Worm (Caenorhabditis elegans) whole organism, L2 larva: Measurements from ENCODE around the gene ztf-14.

ENCODE experiments used
- C34F6.9 ChIP-seq: fragments of 150-350 bp; optimal IDR thresholded peaks from 2 replicates; lab custom pipeline; 2014; ENCODE audit warnings: missing biosample characterization, missing genetic modification characterization
- F13H6.1 ChIP-seq: sonication (generic microtip); optimal IDR thresholded peaks from 2 replicates; lab custom pipeline; 2016; ENCODE audit warnings: missing genetic modification characterization, missing compliant biosample characterization
- R02D3.7 ChIP-seq: fragments of 150-350 bp; optimal IDR thresholded peaks from 2 replicates; lab custom pipeline; 2014; ENCODE audit warnings: missing biosample characterization, missing genetic modification characterization
- Y55F3AM.14 ChIP-seq: fragments of 200-800 bp; sonication (Bioruptor generic); optimal IDR thresholded peaks from 2 replicates; lab custom pipeline; 2018; ENCODE audit warnings: mild to moderate bottlenecking, missing genetic modification characterization, missing compliant biosample characterization
- ZK546.5 ChIP-seq: sonication (generic microtip); optimal IDR thresholded peaks from 2 replicates; lab custom pipeline; 2017; ENCODE audit warnings: missing biosample characterization, missing genetic modification characterization
- aly-2 ChIP-seq: fragments of 150-350 bp; optimal IDR thresholded peaks from 2 replicates; lab custom pipeline; 2014; ENCODE audit warnings: missing biosample characterization, missing genetic modification characterization
- blmp-1 ChIP-seq: sonication (generic microtip); optimal IDR thresholded peaks from 2 replicates; lab custom pipeline; 2017; ENCODE audit warnings: missing genetic modification characterization, mild to moderate bottlenecking, missing compliant biosample characterization, antibody characterized with exemption, moderate library complexity; ENCODE audit not compliant: insufficient read depth
- ceh-16 ChIP-seq: fragments of 150-350 bp; optimal IDR thresholded peaks from 2 replicates; lab custom pipeline; 2014; ENCODE audit warnings: missing biosample characterization, missing genetic modification characterization
- ceh-82 ChIP-seq: fragments of 150-350 bp; optimal IDR thresholded peaks from 2 replicates; lab custom pipeline; 2014; ENCODE audit warnings: missing biosample characterization, missing genetic modification characterization
- crh-2 ChIP-seq: sonication (generic microtip); optimal IDR thresholded peaks from 2 replicates; lab custom pipeline; 2017; ENCODE audit warnings: missing biosample characterization, missing genetic modification characterization
- dmd-4 ChIP-seq: sonication (generic microtip); optimal IDR thresholded peaks from 2 replicates; lab custom pipeline; 2017; ENCODE audit warnings: missing biosample characterization, missing genetic modification characterization
- egl-27 ChIP-seq: sonication (generic microtip); optimal IDR thresholded peaks from 3 replicates; lab custom pipeline; 2017; ENCODE audit warnings: missing biosample characterization, missing genetic modification reagents, missing genetic modification characterization
- elt-1 ChIP-seq: fragments of 150-350 bp; optimal IDR thresholded peaks from 2 replicates; lab custom pipeline; 2014; ENCODE audit warnings: missing biosample characterization, missing genetic modification characterization
- fos-1 ChIP-seq: fragments of 150-350 bp; optimal IDR thresholded peaks from 2 replicates; lab custom pipeline; 2014; ENCODE audit warnings: missing biosample characterization, missing genetic modification characterization
- gmeb-1 ChIP-seq: fragments of 150-350 bp; optimal IDR thresholded peaks from 2 replicates; lab custom pipeline; 2014; ENCODE audit warnings: missing biosample characterization, missing genetic modification characterization
- lin-11 ChIP-seq: fragments of 150-350 bp; sonication (generic microtip); optimal IDR thresholded peaks from 2 replicates; lab custom pipeline; 2014; ENCODE audit warnings: missing biosample characterization, missing genetic modification characterization, inconsistent platforms, mixed read lengths
- lin-13 ChIP-seq: fragments of 150-350 bp; optimal IDR thresholded peaks from 2 replicates; lab custom pipeline; 2014; ENCODE audit warnings: missing biosample characterization, missing genetic modification reagents, missing genetic modification characterization
- lin-39 ChIP-seq: fragments of 150-350 bp; optimal IDR thresholded peaks from 2 replicates; lab custom pipeline; 2014; ENCODE audit warnings: missing biosample characterization, missing genetic modification reagents, missing genetic modification characterization
- lsy-2 ChIP-seq, 2 experiments: fragments of 150-350 bp in 1 of 2; sonication (generic microtip) in 1 of 2; optimal IDR thresholded peaks; 2 replicates each; lab custom pipeline; 2014 to 2017; ENCODE audit warnings: missing biosample characterization in 2 of 2, missing genetic modification characterization in 2 of 2
- mab-5 ChIP-seq: fragments of 150-350 bp; optimal IDR thresholded peaks from 2 replicates; lab custom pipeline; 2014; ENCODE audit warnings: missing biosample characterization, missing genetic modification characterization
- mdl-1 ChIP-seq, 2 experiments: fragments of 150-350 bp in 1 of 2; sonication (generic microtip) in 1 of 2; optimal IDR thresholded peaks; 2 replicates each; lab custom pipeline; 2017; ENCODE audit warnings: missing biosample characterization in 2 of 2, missing genetic modification characterization in 2 of 2
- nhr-11 ChIP-seq: fragments of 150-350 bp; optimal IDR thresholded peaks from 2 replicates; lab custom pipeline; 2014; ENCODE audit warnings: missing biosample characterization, missing genetic modification characterization
- nhr-12 ChIP-seq: fragments of 150-350 bp; optimal IDR thresholded peaks from 2 replicates; lab custom pipeline; 2014; ENCODE audit warnings: missing biosample characterization, missing genetic modification characterization
- nhr-129 ChIP-seq: fragments of 150-350 bp; optimal IDR thresholded peaks from 2 replicates; lab custom pipeline; 2014; ENCODE audit warnings: missing biosample characterization, missing genetic modification characterization
- nhr-21 ChIP-seq: fragments of 150-350 bp; optimal IDR thresholded peaks from 2 replicates; lab custom pipeline; 2014; ENCODE audit warnings: missing biosample characterization, missing genetic modification characterization
- nhr-25 ChIP-seq: fragments of 150-350 bp; sonication (generic microtip); optimal IDR thresholded peaks from 3 replicates; lab custom pipeline; 2014; ENCODE audit warnings: missing biosample characterization, missing genetic modification characterization
- nhr-6 ChIP-seq: fragments of 150-350 bp; optimal IDR thresholded peaks from 2 replicates; lab custom pipeline; 2014; ENCODE audit warnings: missing biosample characterization, missing genetic modification characterization
- sem-4 ChIP-seq: fragments of 150-350 bp; optimal IDR thresholded peaks from 2 replicates; lab custom pipeline; 2014; ENCODE audit warnings: missing biosample characterization, missing genetic modification reagents, missing genetic modification characterization
- sma-3 ChIP-seq: sonication (generic microtip); optimal IDR thresholded peaks from 2 replicates; lab custom pipeline; 2016; ENCODE audit warnings: missing genetic modification reagents, missing genetic modification characterization, missing compliant biosample characterization
- sma-9 ChIP-seq, 2 experiments: fragments of 150-350 bp in 1 of 2; sonication (generic microtip) in 1 of 2; optimal IDR thresholded peaks; 2 replicates each; lab custom pipeline; 2014 to 2016; ENCODE audit warnings: missing genetic modification characterization in 2 of 2, mild to moderate bottlenecking in 1 of 2, missing biosample characterization in 1 of 2, missing compliant biosample characterization in 1 of 2, missing genetic modification reagents in 1 of 2, moderate library complexity in 1 of 2
- snpc-4 ChIP-seq: fragments of 150-350 bp; optimal IDR thresholded peaks from 2 replicates; lab custom pipeline; 2014; ENCODE audit warnings: missing biosample characterization, missing genetic modification characterization
- unc-39 ChIP-seq: fragments of 150-350 bp; optimal IDR thresholded peaks from 2 replicates; lab custom pipeline; 2014; ENCODE audit warnings: missing biosample characterization, missing genetic modification characterization
- unc-62 ChIP-seq: fragments of 150-350 bp; optimal IDR thresholded peaks from 2 replicates; lab custom pipeline; 2014; ENCODE audit warnings: missing biosample characterization, missing genetic modification reagents, missing genetic modification characterization
- ztf-1 ChIP-seq: fragments of 200-800 bp; sonication (Bioruptor generic); conservative IDR thresholded peaks from 2 replicates; pipeline ENCODE4 v1.3.6; 2022; ENCODE audit warnings: missing genetic modification characterization, missing compliant biosample characterization
- ztf-4 ChIP-seq: fragments of 150-350 bp; optimal IDR thresholded peaks from 2 replicates; lab custom pipeline; 2014; ENCODE audit warnings: missing biosample characterization, missing genetic modification characterization

ztf-14 gene

ce11 chrX:14505578-14506353 lies 9.9 kb downstream of the ztf-14 start (continued):
- TF ChIP-seq lin-39 (tag; lab: Kevin White, UChicago), result no peak
- TF ChIP-seq mab-5 (tag; lab: Kevin White, UChicago), result no peak
- no peak for TF ChIP-seq lin-11 (tag; lab: Kevin White, UChicago)
- no peak for TF ChIP-seq R02D3.7 (tag; lab: Kevin White, UChicago)

- no peak for TF ChIP-seq nhr-11 (tag; lab: Kevin White, UChicago)
- no peak for TF ChIP-seq lin-13 (GFP tag; lab: Kevin White, UChicago)
- TF ChIP-seq nhr-25 (tag; lab: Kevin White, UChicago), result peak; percentile 94
- no peak for TF ChIP-seq dmd-4 (tag; lab: Kevin White, UChicago)
- TF ChIP-seq fos-1, result peak; percentile 43
- TF ChIP-seq egl-27, result peak; percentile 54
- peak; percentile 80 for TF ChIP-seq sma-9 (GFP tag; optimal IDR thresholded peaks at IDR 0.05; lab: Kevin White, UChicago)
- no peak for TF ChIP-seq sma-9 (tag; optimal IDR thresholded peaks at IDR 0.05; lab: Kevin White, UChicago)
- TF ChIP-seq nhr-6, result peak; percentile 51
- peak; percentile 46 for TF ChIP-seq F13H6.1 (tag; lab: Kevin White, UChicago)
- TF ChIP-seq ceh-16 (tag; lab: Kevin White, UChicago), result peak; percentile 47
- TF ChIP-seq sem-4 (tag; lab: Kevin White, UChicago), result peak; percentile 26
- peak; percentile 69 for TF ChIP-seq sma-3 (GFP tag; lab: Kevin White, UChicago)
- peak; percentile 53 for TF ChIP-seq nhr-129 (tag; lab: Kevin White, UChicago)
- no peak for TF ChIP-seq lsy-2 (tag; optimal IDR thresholded peaks at IDR 0.05; lab: Kevin White, UChicago)
- TF ChIP-seq blmp-1 (tag; lab: Kevin White, UChicago), result peak; percentile 97
- no peak for TF ChIP-seq unc-39 (tag; lab: Kevin White, UChicago)
- TF ChIP-seq nhr-21 (tag; lab: Kevin White, UChicago), result peak; percentile 83
- TF ChIP-seq ZK546.5 (tag; lab: Kevin White, UChicago), result no peak
Observed at ce11 chrX:14507992-14508391, 12.1 kb downstream of the ztf-14 start.

- TF ChIP-seq sma-3 (GFP tag; lab: Kevin White, UChicago), result peak; percentile 66
- TF ChIP-seq elt-1 (tag; lab: Kevin White, UChicago), result peak; percentile 46
- TF ChIP-seq lsy-2 (tag; optimal IDR thresholded peaks at IDR 0.05; lab: Kevin White, UChicago), result peak in 1 of 2 experiments; percentile 64
- no peak for TF ChIP-seq lin-11 (tag; lab: Kevin White, UChicago)
- peak; percentile 46 for TF ChIP-seq crh-2
- TF ChIP-seq Y55F3AM.14 (GFP tag; lab: Kevin White, UChicago), result no peak
- TF ChIP-seq nhr-21 (tag; lab: Kevin White, UChicago), result peak; percentile 84
- TF ChIP-seq ceh-16 (tag; lab: Kevin White, UChicago), result peak; percentile 67
- peak; percentile 49 for TF ChIP-seq C34F6.9 (tag; lab: Kevin White, UChicago)
- TF ChIP-seq ceh-82 (tag; lab: Kevin White, UChicago), result no peak
- TF ChIP-seq ztf-1 (GFP tag; lab: Robert Waterston, UW), result no peak
- peak; percentile 81 for TF ChIP-seq F13H6.1 (tag; lab: Kevin White, UChicago)
- peak; percentile 51 for TF ChIP-seq nhr-6
- TF ChIP-seq aly-2, result no peak
- peak; percentile 82 for TF ChIP-seq nhr-129 (tag; lab: Kevin White, UChicago)
- TF ChIP-seq ztf-4 (tag; lab: Kevin White, UChicago), result peak; percentile 24
- peak; percentile 74 for TF ChIP-seq unc-62 (GFP tag; lab: Kevin White, UChicago)
- TF ChIP-seq sma-9 (GFP tag; optimal IDR thresholded peaks at IDR 0.05; lab: Kevin White, UChicago), result peak; percentile 93
- TF ChIP-seq sma-9 (tag; optimal IDR thresholded peaks at IDR 0.05; lab: Kevin White, UChicago), result no peak
- peak; percentile 24 for TF ChIP-seq lin-13 (GFP tag; lab: Kevin White, UChicago)
- TF ChIP-seq nhr-12, result no peak
- TF ChIP-seq sem-4 (tag; lab: Kevin White, UChicago), result peak; percentile 78
- TF ChIP-seq gmeb-1, result no peak
- TF ChIP-seq mdl-1 (tag; optimal IDR thresholded peaks at IDR 0.05; lab: Kevin White, UChicago), result peak in 1 of 2 experiments; percentile 10
- no peak for TF ChIP-seq dmd-4 (tag; lab: Kevin White, UChicago)
- peak; percentile 53 for TF ChIP-seq fos-1
- no peak for TF ChIP-seq mab-5 (tag; lab: Kevin White, UChicago)
- peak; percentile 88 for TF ChIP-seq nhr-25 (tag; lab: Kevin White, UChicago)
- no peak for TF ChIP-seq R02D3.7 (tag; lab: Kevin White, UChicago)
- peak; percentile 91 for TF ChIP-seq egl-27
- no peak for TF ChIP-seq snpc-4 (tag; lab: Kevin White, UChicago)
- peak; percentile 73 for TF ChIP-seq blmp-1 (tag; lab: Kevin White, UChicago)
Observed at ce11 chrX:14508823-14509259, 13.0 kb downstream of the ztf-14 start.
